Fruit fly (Drosophila melanogaster) whole organism, embryonic: Measurements from ENCODE around the gene GlyRS.

Experiments
- Abd-B ChIP-seq: fragments of 200-800 bp; sonication (Bioruptor generic); optimal IDR thresholded peaks from 2 replicates; lab custom pipeline; 2018; ENCODE audit warnings: missing biosample characterization, mild to moderate bottlenecking, missing genetic modification characterization, moderate library complexity
- Awh ChIP-seq: fragments of 200-800 bp; sonication (Bioruptor generic); IDR thresholded peaks from 2 replicates; pipeline ENCODE4, ENCODE4 v1.3.6; 2022; ENCODE audit warnings: missing biosample characterization, missing genetic modification characterization
- CG10366 ChIP-seq: fragments of 200-800 bp; sonication (Bioruptor generic); IDR thresholded peaks from 2 replicates; pipeline ENCODE4 v1.3.6; 2022; ENCODE audit warnings: missing biosample characterization, missing genetic modification characterization
- CG10565 ChIP-seq: fragments of 200-800 bp; sonication (Bioruptor generic); optimal IDR thresholded peaks from 3 replicates; lab custom pipeline; 2016; ENCODE audit warnings: missing biosample characterization, mild to moderate bottlenecking, missing genetic modification characterization
- CG10979 ChIP-seq: fragments of 200-800 bp; sonication (Bioruptor generic); optimal IDR thresholded peaks from 2 replicates; lab custom pipeline; 2018; ENCODE audit warnings: missing biosample characterization, mild to moderate bottlenecking, missing genetic modification characterization, moderate library complexity
- CG13296 ChIP-seq: fragments of 200-800 bp; sonication (Bioruptor generic); optimal IDR thresholded peaks from 3 replicates; lab custom pipeline; 2018; ENCODE audit warnings: missing biosample characterization, mild to moderate bottlenecking, missing genetic modification characterization
- CG1647 ChIP-seq: fragments of 200-800 bp; sonication (Bioruptor generic); optimal IDR thresholded peaks from 3 replicates; lab custom pipeline; 2016; ENCODE audit warnings: missing biosample characterization, missing genetic modification characterization
- CG16863 ChIP-seq: fragments of 200-800 bp; sonication (Bioruptor generic); optimal IDR thresholded peaks from 3 replicates; lab custom pipeline; 2016; ENCODE audit warnings: missing biosample characterization, missing genetic modification characterization
- CG18619 ChIP-seq: fragments of 200-800 bp; sonication (Bioruptor generic); optimal IDR thresholded peaks from 3 replicates; lab custom pipeline; 2017; ENCODE audit warnings: missing biosample characterization, mild to moderate bottlenecking, missing genetic modification characterization
- CG30403 ChIP-seq: fragments of 200-800 bp; sonication (Bioruptor generic); optimal IDR thresholded peaks from 3 replicates; lab custom pipeline; 2016; ENCODE audit warnings: missing biosample characterization, missing genetic modification characterization
- CG31365 ChIP-seq: fragments of 200-800 bp; sonication (Bioruptor generic); optimal IDR thresholded peaks from 2 replicates; lab custom pipeline; 2018; ENCODE audit warnings: missing biosample characterization, mild to moderate bottlenecking, missing genetic modification characterization
- CG31388 ChIP-seq: fragments of 200-800 bp; sonication (Bioruptor generic); optimal IDR thresholded peaks from 2 replicates; lab custom pipeline; 2016; ENCODE audit warnings: missing biosample characterization, missing genetic modification characterization
- CG43689 ChIP-seq: fragments of 200-800 bp; sonication (Bioruptor generic); IDR thresholded peaks from 2 replicates; pipeline ENCODE4 v1.3.6; 2022; ENCODE audit warnings: missing biosample characterization, missing genetic modification characterization
- CG5180 ChIP-seq: fragments of 200-800 bp; sonication (Bioruptor generic); optimal IDR thresholded peaks from 3 replicates; lab custom pipeline; 2017; ENCODE audit warnings: missing biosample characterization, missing genetic modification characterization, mild to moderate bottlenecking, moderate library complexity, missing genetic modification reagents
- CG6175 ChIP-seq: fragments of 200-800 bp; sonication (Bioruptor generic); IDR thresholded peaks from 3 replicates; pipeline ENCODE4 v1.3.6; 2022; ENCODE audit warnings: missing biosample characterization, missing genetic modification characterization
- CG6254 ChIP-seq: fragments of 200-800 bp; sonication (Bioruptor generic); optimal IDR thresholded peaks from 3 replicates; lab custom pipeline; 2017; ENCODE audit warnings: mild to moderate bottlenecking, missing biosample characterization, missing genetic modification reagents, missing genetic modification characterization
- CG8478 ChIP-seq: fragments of >200 bp; optimal IDR thresholded peaks from 2 replicates; lab custom pipeline; 2018
- CG9215 ChIP-seq: fragments of 200-800 bp; sonication (Bioruptor generic); IDR thresholded peaks from 2 replicates; pipeline ENCODE4 v1.3.6; 2022; ENCODE audit warnings: missing biosample characterization, missing genetic modification characterization
- Dfd ChIP-seq, 2 experiments: fragments of >200 bp; optimal IDR thresholded peaks; 2 replicates each; lab custom pipeline; 2017; ENCODE audit warnings: missing biosample characterization in 2 of 2, missing genetic modification characterization in 2 of 2
- Dip3 ChIP-seq: fragments of 200-800 bp; sonication (Bioruptor generic); optimal IDR thresholded peaks from 3 replicates; lab custom pipeline; 2016; ENCODE audit warnings: missing biosample characterization, missing genetic modification characterization
- ERR ChIP-seq: fragments of 200-800 bp; sonication (Bioruptor generic); optimal IDR thresholded peaks from 2 replicates; lab custom pipeline; 2016; ENCODE audit warnings: missing biosample characterization, missing genetic modification characterization
- Ets65A ChIP-seq: fragments of 200-800 bp; sonication (Bioruptor generic); peaks from one replicate; lab custom pipeline; 2016; ENCODE audit warnings: missing biosample characterization, missing genetic modification characterization
- Fer2 ChIP-seq: fragments of 200-800 bp; sonication (Bioruptor generic); optimal IDR thresholded peaks from 2 replicates; lab custom pipeline; 2018; ENCODE audit warnings: missing biosample characterization, mild to moderate bottlenecking, missing genetic modification characterization, moderate library complexity
- Fer3 ChIP-seq: fragments of 200-800 bp; sonication (Bioruptor generic); optimal IDR thresholded peaks from 2 replicates; lab custom pipeline; 2018; ENCODE audit warnings: missing biosample characterization, mild to moderate bottlenecking, missing genetic modification characterization, moderate library complexity
- Hr78 ChIP-seq, 2 experiments: fragments of 200-800 bp in 1 of 2; fragments of >200 bp in 1 of 2; sonication (Bioruptor generic) in 1 of 2; optimal IDR thresholded peaks; 2 replicates each; lab custom pipeline; 2017 to 2019; ENCODE audit warnings: missing biosample characterization in 2 of 2, missing genetic modification characterization in 2 of 2, mild to moderate bottlenecking in 1 of 2, moderate library complexity in 1 of 2
- Jarid2 ChIP-seq: fragments of 200-800 bp; sonication (Bioruptor generic); optimal IDR thresholded peaks from 3 replicates; lab custom pipeline; 2017; ENCODE audit warnings: mild to moderate bottlenecking, missing biosample characterization, missing genetic modification reagents, missing genetic modification characterization
- NfI ChIP-seq: fragments of 200-800 bp; sonication (Bioruptor generic); optimal IDR thresholded peaks from 3 replicates; lab custom pipeline; 2018; ENCODE audit warnings: missing biosample characterization, mild to moderate bottlenecking, missing genetic modification characterization, moderate library complexity
- Sry-β ChIP-seq: fragments of 200-800 bp; sonication (Bioruptor generic); optimal IDR thresholded peaks from 2 replicates; lab custom pipeline; 2018; ENCODE audit warnings: missing biosample characterization, mild to moderate bottlenecking, missing genetic modification characterization, moderate library complexity
- Xrp1 ChIP-seq: fragments of 200-800 bp; sonication (Bioruptor generic); IDR thresholded peaks from 2 replicates; pipeline ENCODE4 v1.3.6; 2022; ENCODE audit warnings: missing biosample characterization, missing genetic modification characterization
- cas ChIP-seq: fragments of 200-800 bp; sonication (Bioruptor generic); IDR thresholded peaks from 2 replicates; pipeline ENCODE4 v1.3.6; 2022; ENCODE audit warnings: missing biosample characterization, missing genetic modification characterization
- caup ChIP-seq: fragments of 200-800 bp; sonication (Bioruptor generic); optimal IDR thresholded peaks from 3 replicates; lab custom pipeline; 2017; ENCODE audit warnings: missing biosample characterization, mild to moderate bottlenecking, missing genetic modification characterization, moderate library complexity; ENCODE audit not compliant: severe bottlenecking
- ci ChIP-seq: fragments of 200-800 bp; sonication (Bioruptor generic); IDR thresholded peaks from 3 replicates; pipeline ENCODE4 v1.3.6; 2022; ENCODE audit warnings: missing biosample characterization, missing genetic modification characterization
- dysf ChIP-seq: fragments of 200-800 bp; sonication (Bioruptor generic); IDR thresholded peaks from 3 replicates; pipeline ENCODE4 v1.3.6; 2022; ENCODE audit warnings: missing biosample characterization, missing genetic modification characterization
- gem ChIP-seq: fragments of 200-800 bp; sonication (Bioruptor generic); optimal IDR thresholded peaks from 2 replicates; lab custom pipeline; 2019; ENCODE audit warnings: missing biosample characterization, mild to moderate bottlenecking, missing genetic modification characterization, moderate library complexity
- her ChIP-seq: fragments of 200-800 bp; sonication (Bioruptor generic); optimal IDR thresholded peaks from 2 replicates; lab custom pipeline; 2016; ENCODE audit warnings: missing biosample characterization, missing genetic modification characterization
- hkb ChIP-seq, 2 experiments: fragments of 200-800 bp in 1 of 2; fragments of >200 bp in 1 of 2; sonication (Bioruptor generic) in 1 of 2; IDR thresholded peaks in 1 of 2; optimal IDR thresholded peaks in 1 of 2; 2 replicates each; pipeline versions ENCODE4 v1.3.6 to Lab custom; 2017 to 2022; ENCODE audit warnings: missing biosample characterization in 1 of 2, missing genetic modification characterization in 1 of 2
- insv ChIP-seq, 2 experiments: fragments of 200-800 bp; sonication (Bioruptor generic); optimal IDR thresholded peaks; 3 replicates each; lab custom pipeline; 2016 to 2018; ENCODE audit warnings: missing biosample characterization in 2 of 2, missing genetic modification characterization in 2 of 2
- inv ChIP-seq: fragments of 200-800 bp; sonication (Bioruptor generic); IDR thresholded peaks from 2 replicates; pipeline ENCODE4 v1.3.6; 2022; ENCODE audit warnings: missing biosample characterization, missing genetic modification characterization; ENCODE audit not compliant: partially characterized antibody
- lbe ChIP-seq: fragments of 200-800 bp; sonication (Bioruptor generic); optimal IDR thresholded peaks from 2 replicates; lab custom pipeline; 2016; ENCODE audit warnings: missing biosample characterization, mild to moderate bottlenecking, missing genetic modification characterization
- maf-S ChIP-seq: fragments of 200-800 bp; sonication (Bioruptor generic); optimal IDR thresholded peaks from 2 replicates; lab custom pipeline; 2016; ENCODE audit warnings: missing biosample characterization, missing genetic modification characterization
- pfk ChIP-seq: fragments of 200-800 bp; sonication (Bioruptor generic); optimal IDR thresholded peaks from 2 replicates; lab custom pipeline; 2018; ENCODE audit warnings: missing biosample characterization, mild to moderate bottlenecking, missing genetic modification characterization, moderate library complexity
- pnt ChIP-seq: fragments of 200-800 bp; sonication (Bioruptor generic); optimal IDR thresholded peaks from 3 replicates; lab custom pipeline; 2016; ENCODE audit warnings: missing biosample characterization, missing genetic modification characterization
- repo ChIP-seq: fragments of 200-800 bp; sonication (Bioruptor generic); optimal IDR thresholded peaks from 2 replicates; lab custom pipeline; 2016; ENCODE audit warnings: missing biosample characterization, missing genetic modification characterization
- seq ChIP-seq: fragments of 200-800 bp; sonication (Bioruptor generic); IDR thresholded peaks from 2 replicates; pipeline ENCODE4 v1.3.6; 2022; ENCODE audit warnings: missing biosample characterization, missing genetic modification characterization
- sisA ChIP-seq: fragments of 200-800 bp; sonication (Bioruptor generic); IDR thresholded peaks from 2 replicates; pipeline ENCODE4 v1.3.6; 2022; ENCODE audit warnings: missing biosample characterization, missing genetic modification characterization
- twi ChIP-seq: fragments of 200-800 bp; optimal IDR thresholded peaks from 2 replicates; lab custom pipeline; 2019; ENCODE audit warnings: missing biosample characterization, mild to moderate bottlenecking, missing genetic modification characterization, moderate library complexity
- z ChIP-seq: fragments of 200-800 bp; sonication (Bioruptor generic); IDR thresholded peaks from 3 replicates; pipeline ENCODE4 v1.3.6; 2022; ENCODE audit warnings: missing biosample characterization, missing genetic modification characterization
- zf30C ChIP-seq: fragments of 200-800 bp; sonication (Bioruptor generic); optimal IDR thresholded peaks from 3 replicates; lab custom pipeline; 2018; ENCODE audit warnings: missing biosample characterization, mild to moderate bottlenecking, missing genetic modification characterization

The GlyRS gene

dm6 chr3L:15098659-15099512 lies 3.9 kb downstream of the GlyRS start (continued):
- TF ChIP-seq Xrp1: peak; percentile 94
- TF ChIP-seq twi (tag; lab: Kevin White, UChicago): peak; percentile 45
- peak; percentile 91 for TF ChIP-seq zf30C (GFP tag; lab: Kevin White, UChicago)
- peak; percentile 64 for TF ChIP-seq CG10366 (GFP tag; lab: Robert Waterston, UW)
- TF ChIP-seq sisA (GFP tag; lab: Robert Waterston, UW): peak; percentile 67; the same call in 1 of the 2 replicates
- TF ChIP-seq CG5180: peak; percentile 66
- TF ChIP-seq Jarid2: peak; percentile 43
- TF ChIP-seq CG18619: peak; percentile 61
- TF ChIP-seq her (GFP tag; lab: Kevin White, UChicago): peak; percentile 34
- peak; percentile 85 for TF ChIP-seq CG30403
- no peak for TF ChIP-seq ERR (GFP tag; lab: Kevin White, UChicago)
- peak; percentile 22 for TF ChIP-seq CG10565 (GFP tag; lab: Kevin White, UChicago)
- peak; percentile 40 for TF ChIP-seq pfk
- TF ChIP-seq caup (GFP tag; lab: Kevin White, UChicago): peak; percentile 84
- TF ChIP-seq cas (GFP tag; lab: Robert Waterston, UW): peak; percentile 43; the same call in 1 of the 2 replicates
- peak; percentile 27 for TF ChIP-seq repo (GFP tag; lab: Kevin White, UChicago)
- TF ChIP-seq Fer2 (tag; lab: Kevin White, UChicago): peak; percentile 77
- peak; percentile 89 for TF ChIP-seq Fer3
- no peak for TF ChIP-seq insv (GFP tag; optimal IDR thresholded peaks at IDR 0.05; lab: Kevin White, UChicago)
- TF ChIP-seq inv (GFP tag; lab: Robert Waterston, UW): no peak
- TF ChIP-seq lbe (GFP tag; lab: Kevin White, UChicago): peak; percentile 72
- TF ChIP-seq CG13296 (GFP tag; lab: Kevin White, UChicago): peak; percentile 95
- peak; percentile 34; the same call in 1 of the 2 replicates for TF ChIP-seq seq (GFP tag; lab: Robert Waterston, UW)
- TF ChIP-seq dysf (GFP tag; lab: Robert Waterston, UW): peak; percentile 82
- TF ChIP-seq NfI: peak; percentile 51
- peak; percentile 49 for TF ChIP-seq CG31388 (GFP tag; lab: Kevin White, UChicago)
- TF ChIP-seq z (GFP tag; lab: Robert Waterston, UW): no peak
- TF ChIP-seq Sry-β (GFP tag; lab: Kevin White, UChicago): peak; percentile 41
- TF ChIP-seq hkb (optimal IDR thresholded peaks at IDR 0.05; lab: Kevin White, UChicago): no peak
- TF ChIP-seq hkb (GFP tag; IDR thresholded peaks at IDR 0.05; lab: Robert Waterston, UW): peak; percentile 93
- TF ChIP-seq CG6175 (GFP tag; lab: Robert Waterston, UW): 0 out of 3 replicates have a peak, but pooled peaks have one; percentile 13
- TF ChIP-seq gem (tag; lab: Kevin White, UChicago): peak; percentile 97
- TF ChIP-seq CG1647 (GFP tag; lab: Kevin White, UChicago): no peak
- TF ChIP-seq CG43689: peak; percentile 27; the same call in 1 of the 2 replicates
- TF ChIP-seq CG16863: no peak
- TF ChIP-seq Dfd (GFP tag; optimal IDR thresholded peaks at IDR 0.05; lab: Kevin White, UChicago): no peak
- TF ChIP-seq CG10979 (tag; lab: Kevin White, UChicago): peak; percentile 97
- peak; percentile 88 for TF ChIP-seq CG6254 (GFP tag; lab: Kevin White, UChicago)
- peak; percentile 59; the same call in 2 of the 3 replicates for TF ChIP-seq ci (GFP tag; lab: Robert Waterston, UW)
- peak in 1 of 2 experiments; percentile 81 for TF ChIP-seq Hr78 (GFP tag; optimal IDR thresholded peaks at IDR 0.05; lab: Kevin White, UChicago)
- TF ChIP-seq CG9215: no peak; the same call in 1 of the 2 replicates
- TF ChIP-seq Ets65A (GFP tag; lab: Kevin White, UChicago): peak; percentile 52
- TF ChIP-seq Abd-B (GFP tag; lab: Kevin White, UChicago): peak; percentile 52
- peak; percentile 15 for TF ChIP-seq maf-S (GFP tag; lab: Kevin White, UChicago)
- peak; percentile 92 for TF ChIP-seq Awh
- TF ChIP-seq Dip3 (GFP tag; lab: Kevin White, UChicago): no peak
- TF ChIP-seq CG31365: peak; percentile 45
- peak; percentile 38 for TF ChIP-seq pnt (GFP tag; lab: Kevin White, UChicago)
- no peak for TF ChIP-seq CG8478 (lab: Kevin White, UChicago)
